Worm (Caenorhabditis elegans) whole organism, young adult: ENCODE measurements around the gene D1014.2.

Experiments
- F49E8.2 ChIP-seq: sonication (generic microtip); optimal IDR thresholded peaks from 3 replicates; lab custom pipeline; 2017; ENCODE audit warnings: missing genetic modification characterization, mild to moderate bottlenecking, missing compliant biosample characterization, antibody characterized with exemption, moderate library complexity; ENCODE audit not compliant: insufficient read depth
- Y53F4B.3 ChIP-seq: fragments of 200-800 bp; sonication (Bioruptor generic); IDR thresholded peaks from 2 replicates; pipeline ENCODE4 v1.3.6; 2022; ENCODE audit warnings: missing genetic modification reagents, missing genetic modification characterization, missing compliant biosample characterization
- dpl-1 ChIP-seq: fragments of 150-350 bp; optimal IDR thresholded peaks from 2 replicates; lab custom pipeline; 2014; ENCODE audit warnings: missing biosample characterization, missing genetic modification reagents, missing genetic modification characterization
- lin-35 ChIP-seq, 3 experiments: fragments of 150-350 bp in 2 of 3; sonication (generic microtip) in 1 of 3; optimal IDR thresholded peaks; 2 replicates each; lab custom pipeline; 2014 to 2018; ENCODE audit warnings: missing biosample characterization in 3 of 3, missing genetic modification characterization in 3 of 3, missing genetic modification reagents in 3 of 3
- sea-2 ChIP-seq: fragments of 200-800 bp; sonication (Bioruptor generic); IDR thresholded peaks from 2 replicates; pipeline ENCODE4 v1.3.6; 2022; ENCODE audit warnings: missing genetic modification characterization, missing compliant biosample characterization
- unc-130 ChIP-seq: sonication (generic microtip); optimal IDR thresholded peaks from 2 replicates; lab custom pipeline; 2016; ENCODE audit warnings: missing genetic modification reagents, missing genetic modification characterization, missing compliant biosample characterization
- ztf-6 ChIP-seq: fragments of 200-800 bp; sonication (Bioruptor generic); IDR thresholded peaks from 2 replicates; pipeline ENCODE4 v1.3.6; 2022; ENCODE audit warnings: missing genetic modification reagents, missing genetic modification characterization, missing compliant biosample characterization

- TF ChIP-seq ztf-6 (GFP tag; lab: Robert Waterston, UW): no peak
- no peak for TF ChIP-seq Y53F4B.3 (GFP tag; lab: Robert Waterston, UW)
- TF ChIP-seq unc-130 (GFP tag; lab: Kevin White, UChicago): no peak
- no peak for TF ChIP-seq lin-35 (GFP tag; optimal IDR thresholded peaks at IDR 0.05; lab: Kevin White, UChicago)
- no peak for TF ChIP-seq dpl-1 (GFP tag; lab: Kevin White, UChicago)
- no peak for TF ChIP-seq F49E8.2 (tag; lab: Kevin White, UChicago)
- TF ChIP-seq sea-2: no peak
Observed at ce11 chrV:8131628-8132027, 12.1 kb upstream of the D1014.2 start.
